Worm (Caenorhabditis elegans): ENCODE measurements around the gene F57A10.4.

The F57A10.4 gene

DNA sequence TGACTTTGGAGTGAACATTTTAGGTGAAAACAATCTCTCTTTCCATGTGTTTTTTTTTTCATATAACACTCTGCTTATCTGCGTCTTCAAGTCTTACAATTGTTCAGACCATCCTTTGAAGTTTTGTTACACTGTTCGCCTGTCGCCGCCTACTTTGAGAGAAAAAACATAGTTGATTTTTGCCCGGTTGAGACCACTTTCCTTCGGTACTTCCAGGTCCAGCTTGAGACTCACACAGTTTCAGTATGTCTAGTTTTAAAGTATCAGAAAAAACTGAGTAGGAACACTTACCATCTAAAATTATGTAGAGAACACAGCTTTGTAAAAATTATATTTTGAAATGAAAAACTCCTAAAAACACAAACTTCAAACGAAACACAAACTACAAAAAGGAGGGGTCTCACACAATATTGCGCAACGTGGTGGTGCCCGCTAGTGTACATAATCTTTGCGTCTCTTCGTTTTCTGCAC, 46.8 kb downstream of the F57A10.4 start, which contains the start of the genes fbxa-69 and F54B8.4:
Gene fbxa-69 (minus strand): TSS at position 10 of the 471 bp plus-strand sequence.
Gene F54B8.4 (plus strand): TSS at position 421 of the 471 bp plus-strand sequence.
- TF ChIP-seq ztf-16 (tag; optimal IDR thresholded peaks at IDR 0.05) (no peak), pax-1 (tag; optimal IDR thresholded peaks at IDR 0.05) (no peak), ceh-22 (tag; optimal IDR thresholded peaks at IDR 0.05) (no peak), sox-2 (GFP tag; IDR thresholded peaks at IDR 0.05) (no peak), tbx-7 (tag; optimal IDR thresholded peaks at IDR 0.05) (no peak), nfya-1 (tag; optimal IDR thresholded peaks at IDR 0.05) (no peak), hlh-15 (tag; optimal IDR thresholded peaks at IDR 0.05) (no peak), C38D4.7 (GFP tag; optimal IDR thresholded peaks at IDR 0.05) (no peak), ceh-34 (tag; optimal IDR thresholded peaks at IDR 0.05) (no peak), ceh-24 (tag; optimal IDR thresholded peaks at IDR 0.05) (no peak), rnt-1 (tag; optimal IDR thresholded peaks at IDR 0.05) (no peak), lin-11 (tag; optimal IDR thresholded peaks at IDR 0.05) (no peak), T23F11.4 (GFP tag; optimal IDR thresholded peaks at IDR 0.05) (no peak), pat-9 (tag; optimal IDR thresholded peaks at IDR 0.05) (no peak), sox-4 (tag; optimal IDR thresholded peaks at IDR 0.05) (no peak), K09A11.1 (tag; optimal IDR thresholded peaks at IDR 0.05; ENCODE audit: insufficient read depth) (no peak), dve-1 (tag; optimal IDR thresholded peaks at IDR 0.05) (no peak), ceh-2 (tag; optimal IDR thresholded peaks at IDR 0.05) (no peak), pqm-1 (tag; optimal IDR thresholded peaks at IDR 0.05) (no peak)

DNA sequence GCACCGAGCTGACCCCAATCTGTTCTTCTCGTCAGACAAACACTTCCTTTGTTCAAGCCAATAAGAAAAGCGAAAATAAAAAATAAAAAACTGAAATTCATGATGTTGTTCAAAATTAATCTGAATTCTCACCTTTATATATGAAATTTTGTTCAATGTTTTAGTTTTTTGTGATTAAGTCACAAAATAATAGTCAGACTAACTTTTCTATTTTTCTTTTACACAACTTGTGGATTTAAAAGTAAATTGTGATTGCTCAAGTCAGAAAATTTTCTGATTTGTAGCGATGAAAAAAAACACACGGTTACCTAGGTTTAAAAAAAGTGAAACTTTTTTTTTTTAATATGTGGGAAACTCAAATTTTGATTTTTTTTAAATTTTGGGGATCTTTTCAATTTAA, 48.5 kb downstream of the F57A10.4 start, which contains the start of gene abf-3:
Gene abf-3 (minus strand): TSS at position 101 of the 400 bp plus-strand sequence.
- TF ChIP-seq hlh-8 (tag; optimal IDR thresholded peaks at IDR 0.05) = no peak
- no peak for TF ChIP-seq zip-5 (tag; optimal IDR thresholded peaks at IDR 0.05)
- TF ChIP-seq ama-1 (optimal IDR thresholded peaks at IDR 0.05) = no peak
- TF ChIP-seq odd-2 (tag; optimal IDR thresholded peaks at IDR 0.05) = no peak
- no peak for TF ChIP-seq tbx-7 (tag; optimal IDR thresholded peaks at IDR 0.05)
- TF ChIP-seq ceh-6 (GFP tag; optimal IDR thresholded peaks at IDR 0.05) = no peak
- TF ChIP-seq nhr-232 (tag; optimal IDR thresholded peaks at IDR 0.05) = no peak
- TF ChIP-seq pha-2 (tag; optimal IDR thresholded peaks at IDR 0.05) = no peak
- no peak for TF ChIP-seq pag-3 (tag; optimal IDR thresholded peaks at IDR 0.05; ENCODE audit: borderline replicate concordance)
- TF ChIP-seq ref-2 (tag; optimal IDR thresholded peaks at IDR 0.05) = no peak
- TF ChIP-seq sox-4 (tag; optimal IDR thresholded peaks at IDR 0.05) = no peak
- TF ChIP-seq dmd-4 (tag; optimal IDR thresholded peaks at IDR 0.05; ENCODE audit: borderline replicate concordance) = no peak
- TF ChIP-seq pha-4 (tag; optimal IDR thresholded peaks at IDR 0.05) = no peak
- no peak for TF ChIP-seq elt-2 (tag; optimal IDR thresholded peaks at IDR 0.05)
- TF ChIP-seq mec-3 (tag; optimal IDR thresholded peaks at IDR 0.05; ENCODE audit: borderline replicate concordance) = no peak
- TF ChIP-seq unc-55 (GFP tag; optimal IDR thresholded peaks at IDR 0.05) = no peak
